Fruit fly (Drosophila melanogaster) whole organism: Measurements from ENCODE around the gene Cyp313a5.

Experiments
- CG8478 ChIP-seq: fragments of >200 bp; optimal IDR thresholded peaks from 2 replicates; lab custom pipeline; 2018; ENCODE audit warnings: inconsistent platforms
- EcR ChIP-seq, 2 experiments: fragments of >200 bp; optimal IDR thresholded peaks; 2 replicates each; lab custom pipeline; 2017; ENCODE audit warnings: missing biosample characterization in 2 of 2, missing genetic modification characterization in 2 of 2, missing genetic modification reagents in 2 of 2
- psq ChIP-seq: fragments of >200 bp; optimal IDR thresholded peaks from 2 replicates; lab custom pipeline; 2017

DNA sequence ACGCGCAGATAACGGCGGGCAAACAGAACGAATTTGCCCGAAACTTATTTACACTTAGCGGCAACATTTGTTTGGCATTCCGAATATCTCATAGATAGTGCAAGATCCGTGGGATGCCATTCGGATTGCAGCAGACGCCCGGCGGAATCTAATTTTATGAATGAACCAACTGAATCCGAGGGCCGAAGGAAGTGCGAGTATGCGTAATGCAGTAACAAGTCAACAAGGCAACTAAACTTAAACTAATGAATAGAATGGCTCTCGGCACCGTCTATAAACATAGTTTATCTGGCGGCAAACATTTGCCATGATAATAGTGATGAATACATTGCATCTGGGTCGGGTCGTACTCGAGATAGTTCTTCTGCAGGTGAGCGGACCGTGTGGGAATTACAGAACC, 15.7 kb upstream of the Cyp313a5 start:
- no peak for TF ChIP-seq CG8478 (lab: Kevin White, UChicago)
- no peak for TF ChIP-seq psq (lab: Kevin White, UChicago)
- no peak for TF ChIP-seq EcR (GFP tag; optimal IDR thresholded peaks at IDR 0.05; lab: Kevin White, UChicago)
